Fruit fly (Drosophila melanogaster): ENCODE results near the gene CG7168.
A peak's percentile ranks its signal among the peaks of the same experiment; 100 is the strongest.

CG7168 gene

dm6 chr3R:18215900-18216299 lies 10.0 kb downstream of the CG7168 start, which contains the start of gene CG14314 (continued):
- TF ChIP-seq CG15011 (GFP tag; optimal IDR thresholded peaks at IDR 0.05) (no peak), cas (GFP tag; IDR thresholded peaks at IDR 0.05) (no peak), Sry-β (GFP tag; optimal IDR thresholded peaks at IDR 0.05) (no peak), amos (GFP tag; IDR thresholded peaks at IDR 0.05; ENCODE audit: partially characterized antibody) (peak; percentile 67; the same call in 1 of the 2 replicates), her (GFP tag; optimal IDR thresholded peaks at IDR 0.05) (no peak), peb (GFP tag; IDR thresholded peaks at IDR 0.05) (no peak), Dp (GFP tag; optimal IDR thresholded peaks at IDR 0.05) (peak; percentile 36), CG17385 (GFP tag; optimal IDR thresholded peaks at IDR 0.05) (peak; percentile 53), nerfin-2 (GFP tag; IDR thresholded peaks at IDR 0.05; ENCODE audit: partially characterized antibody) (0 out of 2 replicates have a peak, but pooled peaks have one; percentile 34), CG16815 (GFP tag; optimal IDR thresholded peaks at IDR 0.05) (no peak), odd (GFP tag; optimal IDR thresholded peaks at IDR 0.05) (no peak), zf30C (GFP tag; optimal IDR thresholded peaks at IDR 0.05) (no peak), cad (GFP tag; optimal IDR thresholded peaks at IDR 0.05) (no peak), Atf-2 (GFP tag; optimal IDR thresholded peaks at IDR 0.05) (no peak), CG17359 (tag; optimal IDR thresholded peaks at IDR 0.05) (no peak), disco-r (GFP tag; optimal IDR thresholded peaks at IDR 0.05) (no peak), NK7.1 (GFP tag; optimal IDR thresholded peaks at IDR 0.05) (no peak), vnd (GFP tag; IDR thresholded peaks at IDR 0.05; ENCODE audit: partially characterized antibody) (no peak), CG7987 (GFP tag; optimal IDR thresholded peaks at IDR 0.05) (no peak), unpg (GFP tag; optimal IDR thresholded peaks at IDR 0.05) (no peak), Lhr (GFP tag; optimal IDR thresholded peaks at IDR 0.05) (no peak), onecut (GFP tag; IDR thresholded peaks at IDR 0.05) (peak; percentile 93), CG13123 (GFP tag; optimal IDR thresholded peaks at IDR 0.05) (no peak), ara (GFP tag; IDR thresholded peaks at IDR 0.05) (0 out of 2 replicates have a peak, but pooled peaks have one; percentile 12), gce (GFP tag; IDR thresholded peaks at IDR 0.05) (no peak), MESR4 (GFP tag; optimal IDR thresholded peaks at IDR 0.05) (peak; percentile 10), pzg (GFP tag; optimal IDR thresholded peaks at IDR 0.05) (peak; percentile 1), CG4707 (GFP tag; optimal IDR thresholded peaks at IDR 0.05) (no peak), E2f2 (GFP tag; IDR thresholded peaks at IDR 0.05) (peak; percentile 14), unc-4 (GFP tag; IDR thresholded peaks at IDR 0.05; ENCODE audit: partially characterized antibody) (peak; percentile 16; the same call in 1 of the 2 replicates), abd-A (tag; optimal IDR thresholded peaks at IDR 0.05) (no peak), Doc2 (GFP tag; IDR thresholded peaks at IDR 0.05) (no peak), CG11085 (GFP tag; IDR thresholded peaks at IDR 0.05) (no peak), inv (GFP tag; IDR thresholded peaks at IDR 0.05; ENCODE audit: partially characterized antibody) (peak; percentile 39; the same call in 1 of the 2 replicates), fd102C (GFP tag; optimal IDR thresholded peaks at IDR 0.05) (no peak), Dll (GFP tag; IDR thresholded peaks at IDR 0.05; ENCODE audit: partially characterized antibody) (no peak), Blimp-1 (GFP tag; optimal IDR thresholded peaks at IDR 0.05) (no peak), BEAF-32 (GFP tag; optimal IDR thresholded peaks at IDR 0.05) (peak; percentile 30), Ets65A (GFP tag) (peak; percentile 95), CG2116 (GFP tag; optimal IDR thresholded peaks at IDR 0.05) (no peak), CG3726 (GFP tag; IDR thresholded peaks at IDR 0.05) (no peak), CG12391 (tag; optimal IDR thresholded peaks at IDR 0.05) (no peak), sim (GFP tag; IDR thresholded peaks at IDR 0.05) (no peak), CG1024 (GFP tag; IDR thresholded peaks at IDR 0.05) (no peak), tap (tag; optimal IDR thresholded peaks at IDR 0.05) (no peak), CG15696 (tag; optimal IDR thresholded peaks at IDR 0.05) (no peak)

All from whole organism, embryonic.